Worm (Caenorhabditis elegans) whole organism, mixed stage, embryonic: ENCODE results near the gene C24B9.3.

Experiments used
- ces-1 ChIP-seq: fragments of 150-350 bp; optimal IDR thresholded peaks from 2 replicates; lab custom pipeline; 2014; ENCODE audit warnings: missing biosample characterization, missing genetic modification reagents, missing genetic modification characterization
- elt-3 ChIP-seq: fragments of 150-350 bp; optimal IDR thresholded peaks from 2 replicates; lab custom pipeline; 2014; ENCODE audit warnings: missing biosample characterization, missing genetic modification characterization
- nhr-76 ChIP-seq: sonication (generic microtip); optimal IDR thresholded peaks from 2 replicates; lab custom pipeline; 2017; ENCODE audit warnings: missing biosample characterization, missing genetic modification characterization
- snpc-4 ChIP-seq: fragments of 150-350 bp; optimal IDR thresholded peaks from 2 replicates; lab custom pipeline; 2014; ENCODE audit warnings: missing biosample characterization, missing genetic modification characterization

ce11 chrV:2757226-2757893 is 46.0 kb upstream of the C24B9.3 start, which contains the start of gene srx-28:
- TF ChIP-seq snpc-4 (no peak), elt-3 (tag; lab: Kevin White, UChicago) (no peak), ces-1 (no peak), nhr-76 (tag; lab: Kevin White, UChicago) (no peak)
